Worm (Caenorhabditis elegans) whole organism, L4/young adult: ENCODE results near the gene srw-135.

Experiments
- W03F9.2 ChIP-seq: fragments of 150-350 bp; optimal IDR thresholded peaks from 2 replicates; lab custom pipeline; 2014; ENCODE audit warnings: missing biosample characterization, missing genetic modification characterization
- dao-5 ChIP-seq: sonication (generic microtip); optimal IDR thresholded peaks from 2 replicates; lab custom pipeline; 2016; ENCODE audit warnings: missing genotype, missing genetic modification characterization, moderate library complexity, missing compliant biosample characterization
- him-1 ChIP-seq: sonication (generic microtip); optimal IDR thresholded peaks from 2 replicates; lab custom pipeline; 2016; ENCODE audit warnings: missing genotype, missing genetic modification reagents, missing genetic modification characterization, missing compliant biosample characterization

ce11 chrV:2993816-2994215 lies 17.5 kb downstream of the srw-135 start, which contains the start of gene srw-115:
- no peak for TF ChIP-seq dao-5 (tag; lab: Kevin White, UChicago)
- TF ChIP-seq him-1 (tag; lab: Kevin White, UChicago) = no peak
- TF ChIP-seq W03F9.2 (tag; lab: Kevin White, UChicago) = no peak
